Worm (Caenorhabditis elegans) whole organism, young adult: ENCODE results near the gene frpr-9.

Source experiments
- T07F8.4 ChIP-seq: sonication (generic microtip); optimal IDR thresholded peaks from 2 replicates; lab custom pipeline; 2016; ENCODE audit warnings: mild to moderate bottlenecking, missing genetic modification characterization, moderate library complexity, missing compliant biosample characterization
- Y79H2A.3 ChIP-seq: fragments of 200-800 bp; sonication (Bioruptor generic); conservative IDR thresholded peaks from 2 replicates; pipeline ENCODE4 v1.3.6; 2022; ENCODE audit warnings: missing genetic modification reagents, missing genetic modification characterization, missing compliant biosample characterization
- bed-2 ChIP-seq: fragments of 200-800 bp; sonication (Bioruptor generic); IDR thresholded peaks from 2 replicates; pipeline ENCODE4 v1.3.6; 2022; ENCODE audit warnings: missing genetic modification reagents, missing genetic modification characterization, missing compliant biosample characterization

DNA sequence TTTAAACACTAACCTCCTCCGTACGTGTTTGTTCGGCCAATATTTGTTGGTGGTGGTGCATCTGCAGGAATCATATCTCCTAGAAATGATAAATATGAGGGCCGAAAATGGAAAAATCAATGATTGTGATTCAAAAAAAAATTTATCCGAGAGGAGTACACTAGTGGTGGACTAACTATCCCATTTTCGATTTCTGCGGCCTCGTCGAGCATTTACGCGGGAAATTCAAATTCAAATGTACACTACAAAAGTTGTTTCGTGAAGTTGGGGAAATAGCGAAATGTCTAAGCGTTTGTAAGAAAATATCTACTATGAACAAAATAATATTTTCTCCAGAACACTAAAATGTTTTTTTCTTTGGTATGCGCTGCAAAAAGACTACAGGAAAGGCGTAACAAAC is 37.4 kb downstream of the frpr-9 start:
- 0 out of 2 replicates have a peak, but pooled peaks have one; percentile 57 for TF ChIP-seq bed-2 (GFP tag; lab: Robert Waterston, UW)
- no peak for TF ChIP-seq Y79H2A.3
- no peak for TF ChIP-seq T07F8.4 (tag; lab: Kevin White, UChicago)
